Worm (Caenorhabditis elegans): ENCODE measurements around the gene del-10.

- TF ChIP-seq ceh-13 (GFP tag; optimal IDR thresholded peaks at IDR 0.05) (no peak), hmg-4 (GFP tag; optimal IDR thresholded peaks at IDR 0.05) (no peak), sea-1 (GFP tag; conservative IDR thresholded peaks at IDR 0.05) (no peak), ets-7 (tag; optimal IDR thresholded peaks at IDR 0.05) (no peak), F13C5.2 (tag; optimal IDR thresholded peaks at IDR 0.05) (no peak), ceh-36 (tag; optimal IDR thresholded peaks at IDR 0.05) (no peak), aly-1 (tag; optimal IDR thresholded peaks at IDR 0.05) (no peak), tbx-11 (GFP tag; IDR thresholded peaks at IDR 0.05) (no peak), tbx-37 (GFP tag; conservative IDR thresholded peaks at IDR 0.05) (no peak), ama-1 (optimal IDR thresholded peaks at IDR 0.05) (no peak), hmbx-1 (tag; optimal IDR thresholded peaks at IDR 0.05) (no peak), scrt-1 (GFP tag; IDR thresholded peaks at IDR 0.05) (no peak)
These were observed 20.9 kb upstream of the del-10 start, which contains the start of gene R05G9.1 for ce11 chrII:6502826-6503225.
